Worm (Caenorhabditis elegans) whole organism, L2 larva: ENCODE measurements around the gene mak-2.

Source experiments
- R02D3.7 ChIP-seq: fragments of 150-350 bp; optimal IDR thresholded peaks from 2 replicates; lab custom pipeline; 2014; ENCODE audit warnings: missing biosample characterization, missing genetic modification characterization
- blmp-1 ChIP-seq: sonication (generic microtip); optimal IDR thresholded peaks from 2 replicates; lab custom pipeline; 2017; ENCODE audit warnings: missing genetic modification characterization, mild to moderate bottlenecking, missing compliant biosample characterization, antibody characterized with exemption, moderate library complexity; ENCODE audit not compliant: insufficient read depth
- fos-1 ChIP-seq: fragments of 150-350 bp; optimal IDR thresholded peaks from 2 replicates; lab custom pipeline; 2014; ENCODE audit warnings: missing biosample characterization, missing genetic modification characterization
- gmeb-1 ChIP-seq: fragments of 150-350 bp; optimal IDR thresholded peaks from 2 replicates; lab custom pipeline; 2014; ENCODE audit warnings: missing biosample characterization, missing genetic modification characterization
- nhr-25 ChIP-seq: fragments of 150-350 bp; sonication (generic microtip); optimal IDR thresholded peaks from 3 replicates; lab custom pipeline; 2014; ENCODE audit warnings: missing biosample characterization, missing genetic modification characterization
- nhr-77 ChIP-seq: fragments of 150-350 bp; optimal IDR thresholded peaks from 2 replicates; lab custom pipeline; 2014; ENCODE audit warnings: missing biosample characterization, missing genetic modification characterization
- skn-1 ChIP-seq: sonication (generic microtip); optimal IDR thresholded peaks from 2 replicates; lab custom pipeline; 2017; ENCODE audit warnings: missing biosample characterization, missing genetic modification characterization

ce11 chrIV:927510-927909, 42.4 kb downstream of the mak-2 start:
- TF ChIP-seq R02D3.7 (no peak), blmp-1 (no peak), fos-1 (tag; lab: Kevin White, UChicago) (no peak), nhr-77 (tag; lab: Kevin White, UChicago) (no peak), nhr-25 (no peak), skn-1 (no peak), gmeb-1 (tag; lab: Kevin White, UChicago) (no peak)
